Fruit fly (Drosophila melanogaster): ENCODE data around the gene CG14545.

Gene CG14545

dm6 chr3R:25885136-25885535 is 34.0 kb upstream of the CG14545 start:
- no peak for TF ChIP-seq Mnt (GFP tag; optimal IDR thresholded peaks at IDR 0.05)
- no peak for TF ChIP-seq toe (GFP tag; optimal IDR thresholded peaks at IDR 0.05)
- TF ChIP-seq CG12768 (GFP tag; optimal IDR thresholded peaks at IDR 0.05) = peak; percentile 7
- no peak for TF ChIP-seq cnc (optimal IDR thresholded peaks at IDR 0.05)
- TF ChIP-seq kay (GFP tag; ENCODE audit: borderline replicate concordance) = no peak

DNA sequence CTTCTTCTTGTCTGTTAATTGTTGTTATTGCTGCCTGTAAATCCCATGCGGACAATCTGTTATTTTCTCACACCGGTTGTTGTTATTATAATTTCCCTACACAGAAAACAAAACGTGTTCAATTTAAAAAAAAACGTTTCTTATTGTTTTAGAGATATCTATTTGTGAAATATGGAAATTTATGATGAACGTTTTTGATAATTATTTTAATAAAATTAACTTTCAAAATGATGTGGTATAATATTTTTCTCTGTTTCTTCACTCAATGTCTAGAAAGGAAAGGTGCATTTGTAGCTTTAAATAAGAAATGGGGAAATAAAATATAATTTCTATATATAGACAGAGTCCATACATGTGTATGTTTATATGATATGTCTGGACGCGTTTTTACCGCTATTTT is 33.2 kb upstream of the CG14545 start:
- TF ChIP-seq CG14711 (tag; optimal IDR thresholded peaks at IDR 0.05) = peak; percentile 45
- no peak for TF ChIP-seq kay (GFP tag; ENCODE audit: borderline replicate concordance)
- TF ChIP-seq Crg-1 (GFP tag; optimal IDR thresholded peaks at IDR 0.05) = no peak
- TF ChIP-seq cic (GFP tag; optimal IDR thresholded peaks at IDR 0.05) = no peak
- no peak for TF ChIP-seq CG11617 (GFP tag; optimal IDR thresholded peaks at IDR 0.05)
- TF ChIP-seq CG33017 (tag; optimal IDR thresholded peaks at IDR 0.05) = peak; percentile 60
- no peak for TF ChIP-seq CG7101 (tag; optimal IDR thresholded peaks at IDR 0.05)
- no peak for TF ChIP-seq Mnt (GFP tag; optimal IDR thresholded peaks at IDR 0.05)

DNA sequence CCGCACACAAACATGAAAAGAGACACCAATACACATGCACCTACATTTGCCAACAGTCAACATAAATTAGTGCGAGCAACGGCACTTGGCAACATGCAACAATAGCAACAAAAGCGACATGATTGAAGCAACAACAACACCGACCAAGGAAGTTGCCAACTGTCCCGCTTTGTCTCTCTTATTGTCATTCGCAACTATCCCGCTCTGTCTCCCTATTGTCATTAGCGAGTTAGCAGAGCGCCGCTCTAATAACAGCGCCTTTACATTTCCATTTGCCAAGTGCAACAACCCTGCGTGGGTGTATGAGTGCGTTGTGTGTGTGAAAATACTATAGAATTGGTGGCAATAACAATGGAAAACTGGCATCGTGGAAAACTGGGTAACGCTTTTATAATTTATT is 32.8 kb upstream of the CG14545 start:
- TF ChIP-seq Clk (GFP tag; optimal IDR thresholded peaks at IDR 0.05) (no peak), tj (GFP tag; optimal IDR thresholded peaks at IDR 0.05) (no peak), bab1 (GFP tag; optimal IDR thresholded peaks at IDR 0.05) (no peak), cic (GFP tag; optimal IDR thresholded peaks at IDR 0.05) (no peak), ovo (GFP tag; optimal IDR thresholded peaks at IDR 0.05) (no peak), CG7101 (tag; optimal IDR thresholded peaks at IDR 0.05) (no peak)

dm6 chr3R:25882606-25883266 is 31.6 kb upstream of the CG14545 start:
- no peak for TF ChIP-seq CG11617 (GFP tag; optimal IDR thresholded peaks at IDR 0.05)
- TF ChIP-seq toe (GFP tag; optimal IDR thresholded peaks at IDR 0.05) = no peak
- no peak for TF ChIP-seq cnc (optimal IDR thresholded peaks at IDR 0.05)
- TF ChIP-seq cic (GFP tag; optimal IDR thresholded peaks at IDR 0.05) = no peak
- no peak for TF ChIP-seq CG5204 (GFP tag; optimal IDR thresholded peaks at IDR 0.05)
- TF ChIP-seq pad (GFP tag; optimal IDR thresholded peaks at IDR 0.05) = peak; percentile 60
- peak; percentile 38 for TF ChIP-seq kay (GFP tag; ENCODE audit: borderline replicate concordance)
- no peak for TF ChIP-seq CG1620 (GFP tag; optimal IDR thresholded peaks at IDR 0.05)
- no peak for TF ChIP-seq CG33017 (tag; optimal IDR thresholded peaks at IDR 0.05)

- TF ChIP-seq cic (GFP tag; optimal IDR thresholded peaks at IDR 0.05) (no peak), CG12768 (GFP tag; optimal IDR thresholded peaks at IDR 0.05) (no peak), Clk (GFP tag; optimal IDR thresholded peaks at IDR 0.05) (no peak), CG5204 (GFP tag; optimal IDR thresholded peaks at IDR 0.05) (no peak), Hr96 (GFP tag; optimal IDR thresholded peaks at IDR 0.05) (no peak), CG11617 (GFP tag; optimal IDR thresholded peaks at IDR 0.05) (no peak), CG14711 (tag; optimal IDR thresholded peaks at IDR 0.05) (no peak), toe (GFP tag; optimal IDR thresholded peaks at IDR 0.05) (no peak), CG7045 (GFP tag; optimal IDR thresholded peaks at IDR 0.05) (no peak), CG1620 (GFP tag; optimal IDR thresholded peaks at IDR 0.05) (no peak)
Observed at dm6 chr3R:25881915-25882314, 30.8 kb upstream of the CG14545 start, which contains the start of gene SppL. SppL (plus strand) TSS chr3R:25881984.

DNA sequence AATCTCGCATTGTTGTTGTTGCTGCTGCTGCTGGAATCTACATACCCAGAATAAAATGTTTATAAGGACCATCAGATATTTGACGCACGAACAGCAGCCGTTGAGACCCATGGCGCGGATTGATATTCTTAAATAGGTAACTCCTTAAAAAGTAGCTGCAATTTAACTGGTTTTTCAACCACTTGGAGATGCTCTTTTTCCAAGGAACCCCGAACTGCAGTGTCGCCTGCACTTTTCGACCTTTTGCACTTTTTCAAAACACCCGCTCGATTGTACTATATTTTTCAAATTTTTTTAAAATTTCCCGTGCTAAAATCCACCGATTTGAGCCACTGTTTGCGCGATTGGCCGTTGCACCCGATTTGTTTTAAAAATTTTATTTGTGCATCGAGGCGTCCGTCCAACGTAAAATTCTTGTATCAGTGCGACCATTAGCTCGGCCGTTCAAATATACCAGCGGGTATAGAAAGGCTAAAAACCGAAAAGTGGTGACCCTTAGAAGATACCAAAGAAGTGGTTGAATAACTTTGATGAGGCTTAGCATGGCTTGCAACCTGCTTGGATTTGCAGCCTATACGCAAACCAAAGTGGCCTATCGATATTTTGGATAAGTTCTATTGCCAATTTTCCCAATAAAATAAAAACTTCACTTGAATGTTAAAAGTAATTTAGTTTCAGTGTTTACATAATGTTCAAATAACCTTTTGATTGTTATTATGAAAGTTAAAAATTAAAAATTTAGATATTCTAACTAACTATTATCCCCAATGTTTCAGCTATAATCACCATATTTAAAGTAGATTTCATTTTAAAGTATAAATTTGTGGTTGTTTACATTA is 30.1 kb upstream of the CG14545 start, which contains the start of gene Tsp96F:
Gene Tsp96F (minus strand): TSS at position 457 of the 839 bp plus-strand sequence.
- TF ChIP-seq cic (GFP tag; optimal IDR thresholded peaks at IDR 0.05) (no peak), bab1 (GFP tag; optimal IDR thresholded peaks at IDR 0.05) (peak; percentile 0)

DNA sequence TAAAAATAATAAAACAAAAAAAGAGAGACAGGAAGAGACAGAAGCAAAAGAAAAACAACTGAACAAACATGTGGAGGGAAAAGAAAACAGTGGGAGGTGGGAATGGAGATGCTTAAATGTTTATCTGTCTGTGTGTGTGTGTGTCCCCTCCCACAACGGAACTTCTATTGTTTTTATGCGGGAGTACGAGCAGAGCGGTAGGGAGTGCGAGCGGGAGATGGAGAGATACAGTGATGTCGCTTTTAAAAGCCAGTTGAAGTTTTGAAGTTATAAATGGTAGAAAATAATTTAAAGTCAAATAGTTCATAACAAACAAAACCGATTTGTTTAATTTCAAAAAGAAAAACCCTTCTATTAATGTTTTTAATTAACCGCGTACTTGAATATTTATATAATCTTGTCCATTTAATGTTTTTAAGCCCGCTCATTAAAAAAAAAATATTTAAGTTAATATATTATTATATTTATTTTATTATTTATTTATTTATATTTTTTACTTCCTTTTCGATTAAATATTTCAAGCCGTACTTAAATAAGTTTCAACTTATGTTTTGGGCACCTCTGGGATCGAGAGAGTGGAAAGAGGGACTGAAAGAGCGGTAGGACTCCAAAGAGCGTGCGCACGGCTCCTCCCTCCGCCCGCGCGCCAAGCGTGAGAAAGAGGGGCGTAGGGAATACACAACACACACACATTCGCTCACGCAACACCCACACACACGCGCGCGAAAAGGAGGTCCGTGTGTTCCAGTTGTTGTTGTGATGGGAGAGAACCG is 29.3 kb upstream of the CG14545 start:
- TF ChIP-seq CG14711 (tag; optimal IDR thresholded peaks at IDR 0.05) (peak; percentile 19), Hr96 (GFP tag; optimal IDR thresholded peaks at IDR 0.05) (no peak), CG7045 (GFP tag; optimal IDR thresholded peaks at IDR 0.05) (no peak), bab1 (GFP tag; optimal IDR thresholded peaks at IDR 0.05) (no peak), cnc (optimal IDR thresholded peaks at IDR 0.05) (no peak), tj (GFP tag; optimal IDR thresholded peaks at IDR 0.05) (no peak), toe (GFP tag; optimal IDR thresholded peaks at IDR 0.05) (no peak), CG12768 (GFP tag; optimal IDR thresholded peaks at IDR 0.05) (no peak), Clk (GFP tag; optimal IDR thresholded peaks at IDR 0.05) (no peak), CG1620 (GFP tag; optimal IDR thresholded peaks at IDR 0.05) (no peak), pad (GFP tag; optimal IDR thresholded peaks at IDR 0.05) (peak; percentile 62), cic (GFP tag; optimal IDR thresholded peaks at IDR 0.05) (no peak), CG5204 (GFP tag; optimal IDR thresholded peaks at IDR 0.05) (no peak), CG11617 (GFP tag; optimal IDR thresholded peaks at IDR 0.05) (peak; percentile 5), ovo (GFP tag; optimal IDR thresholded peaks at IDR 0.05) (peak; percentile 15)

Data from whole organism, adult.